Worm (Caenorhabditis elegans): Measurements from ENCODE around the gene F55G11.2.

DNA sequence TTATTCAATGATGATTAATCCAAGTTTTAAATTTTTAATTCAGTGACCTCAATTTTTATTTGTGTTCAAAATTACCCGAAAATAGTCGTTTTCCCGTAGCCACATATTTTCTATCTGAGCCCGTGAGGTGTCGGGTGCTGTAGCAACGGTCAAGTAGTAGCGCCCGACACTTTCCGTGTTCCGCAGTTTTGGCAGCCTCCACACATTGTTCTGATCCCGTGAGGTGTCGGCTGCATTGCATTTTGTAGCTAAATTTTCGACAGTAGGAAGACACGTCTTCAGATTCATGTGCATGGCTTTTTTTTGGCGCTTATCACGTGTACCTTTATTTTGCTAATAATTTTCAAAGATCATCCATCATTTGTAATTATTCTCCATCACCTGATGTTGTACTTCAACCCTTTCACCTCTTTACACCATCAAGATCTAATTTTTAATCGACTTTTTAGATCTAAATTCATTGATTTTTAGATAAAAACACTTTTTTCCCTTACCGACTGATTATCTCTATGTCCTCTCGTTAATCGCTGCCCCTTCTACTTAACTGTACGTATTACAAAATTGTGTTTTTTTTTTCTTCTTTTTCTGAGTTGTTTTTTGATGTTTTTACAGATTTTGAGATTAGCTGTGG, 44.7 kb upstream of the F55G11.2 start:
- TF ChIP-seq ama-1 (optimal IDR thresholded peaks at IDR 0.05) (no peak), F13C5.2 (tag; optimal IDR thresholded peaks at IDR 0.05) (no peak)

Measured in whole organism, early embryonic.